Fruit fly (Drosophila melanogaster) whole organism, embryonic: ENCODE measurements around the gene CG10177.
A peak's percentile ranks its signal among the peaks of the same experiment; 100 is the strongest.

Source experiments
- Atf3 ChIP-seq: fragments of 200-800 bp; sonication (Bioruptor generic); optimal IDR thresholded peaks from 3 replicates; lab custom pipeline; 2016; ENCODE audit warnings: missing biosample characterization, missing genetic modification characterization
- CG10543 ChIP-seq: fragments of 200-800 bp; sonication (Bioruptor generic); optimal IDR thresholded peaks from 3 replicates; lab custom pipeline; 2017; ENCODE audit warnings: missing biosample characterization, mild to moderate bottlenecking, missing genetic modification characterization, moderate library complexity
- CG12299 ChIP-seq: fragments of 200-800 bp; sonication (Bioruptor generic); optimal IDR thresholded peaks from 2 replicates; lab custom pipeline; 2018; ENCODE audit warnings: missing biosample characterization, mild to moderate bottlenecking, missing genetic modification characterization
- CG12744 ChIP-seq: fragments of 200-800 bp; sonication (Bioruptor generic); optimal IDR thresholded peaks from 2 replicates; lab custom pipeline; 2016; ENCODE audit warnings: missing biosample characterization, missing genetic modification characterization
- CG12769 ChIP-seq: fragments of 200-800 bp; sonication (Bioruptor generic); optimal IDR thresholded peaks from 2 replicates; lab custom pipeline; 2019; ENCODE audit warnings: missing biosample characterization, mild to moderate bottlenecking, missing genetic modification characterization, moderate library complexity
- CG13775 ChIP-seq: fragments of 200-800 bp; sonication (Bioruptor generic); optimal IDR thresholded peaks from 3 replicates; lab custom pipeline; 2017; ENCODE audit warnings: missing biosample characterization, mild to moderate bottlenecking, missing genetic modification characterization
- CG14667 ChIP-seq: fragments of 200-800 bp; sonication (Bioruptor generic); IDR thresholded peaks from 2 replicates; pipeline ENCODE4 v1.3.6; 2022; ENCODE audit warnings: missing biosample characterization, missing genetic modification characterization
- CG15011 ChIP-seq: fragments of 200-800 bp; sonication (Bioruptor generic); optimal IDR thresholded peaks from 3 replicates; lab custom pipeline; 2018; ENCODE audit warnings: missing biosample characterization, mild to moderate bottlenecking, missing genetic modification characterization
- CG15269 ChIP-seq: fragments of 200-800 bp; sonication (Bioruptor generic); optimal IDR thresholded peaks from 2 replicates; lab custom pipeline; 2018; ENCODE audit warnings: missing biosample characterization, mild to moderate bottlenecking, missing genetic modification characterization, moderate library complexity
- CG1603 ChIP-seq: fragments of 200-800 bp; sonication (Bioruptor generic); optimal IDR thresholded peaks from 2 replicates; lab custom pipeline; 2019; ENCODE audit warnings: missing biosample characterization, mild to moderate bottlenecking, missing genetic modification characterization, moderate library complexity
- CG17361 ChIP-seq: fragments of 200-800 bp; sonication (Bioruptor generic); IDR thresholded peaks from 3 replicates; pipeline ENCODE4 v1.3.6; 2022; ENCODE audit warnings: missing biosample characterization, missing genetic modification characterization
- CG2889 ChIP-seq: fragments of 200-800 bp; sonication (Bioruptor generic); IDR thresholded peaks from 3 replicates; pipeline ENCODE4 v1.3.6; 2022; ENCODE audit warnings: missing biosample characterization, missing genetic modification characterization
- CG34422 ChIP-seq: fragments of 200-800 bp; sonication (Bioruptor generic); IDR thresholded peaks from 3 replicates; pipeline ENCODE4 v1.3.6; 2022; ENCODE audit warnings: missing biosample characterization, missing genetic modification characterization
- CG43689 ChIP-seq: fragments of 200-800 bp; sonication (Bioruptor generic); IDR thresholded peaks from 2 replicates; pipeline ENCODE4 v1.3.6; 2022; ENCODE audit warnings: missing biosample characterization, missing genetic modification characterization
- CG5245 ChIP-seq: fragments of 200-800 bp; sonication (Bioruptor generic); optimal IDR thresholded peaks from 3 replicates; lab custom pipeline; 2016; ENCODE audit warnings: missing biosample characterization, missing genetic modification characterization
- CG6765 ChIP-seq: fragments of 200-800 bp; sonication (Bioruptor generic); optimal IDR thresholded peaks from 3 replicates; lab custom pipeline; 2017; ENCODE audit warnings: missing biosample characterization, mild to moderate bottlenecking, missing genetic modification characterization
- CG6791 ChIP-seq: fragments of 200-800 bp; sonication (Bioruptor generic); IDR thresholded peaks from 3 replicates; pipeline ENCODE4 v1.3.6; 2022; ENCODE audit warnings: missing biosample characterization, missing genetic modification characterization; ENCODE audit not compliant: partially characterized antibody
- CG8388 ChIP-seq: fragments of 200-800 bp; sonication (Bioruptor generic); optimal IDR thresholded peaks from 2 replicates; lab custom pipeline; 2019; ENCODE audit warnings: missing biosample characterization, mild to moderate bottlenecking, missing genetic modification characterization, moderate library complexity
- CTCF ChIP-seq: fragments of 200-800 bp; sonication (Bioruptor generic); optimal IDR thresholded peaks from 2 replicates; lab custom pipeline; 2017; ENCODE audit warnings: missing biosample characterization, mild to moderate bottlenecking, missing genetic modification characterization, moderate library complexity
- Deaf1 ChIP-seq: fragments of 200-800 bp; optimal IDR thresholded peaks from 3 replicates; lab custom pipeline; 2019; ENCODE audit warnings: missing biosample characterization, mild to moderate bottlenecking, missing genetic modification characterization, moderate library complexity
- Drgx ChIP-seq: fragments of 200-800 bp; sonication (Bioruptor generic); IDR thresholded peaks from 2 replicates; pipeline ENCODE4 v1.3.6; 2022; ENCODE audit warnings: missing biosample characterization, missing genetic modification characterization
- Ets97D ChIP-seq: fragments of 200-800 bp; sonication (Bioruptor generic); optimal IDR thresholded peaks from 3 replicates; lab custom pipeline; 2016; ENCODE audit warnings: missing biosample characterization, missing genetic modification characterization
- Fer1 ChIP-seq: fragments of 200-800 bp; sonication (Bioruptor generic); optimal IDR thresholded peaks from 2 replicates; lab custom pipeline; 2017; ENCODE audit warnings: missing biosample characterization, mild to moderate bottlenecking, missing genetic modification characterization
- Oli ChIP-seq: fragments of 200-800 bp; sonication (Bioruptor generic); optimal IDR thresholded peaks from 2 replicates; lab custom pipeline; 2018; ENCODE audit warnings: missing biosample characterization, mild to moderate bottlenecking, missing genetic modification characterization, moderate library complexity
- Scr ChIP-seq: fragments of 200-800 bp; sonication (Bioruptor generic); IDR thresholded peaks from 2 replicates; pipeline ENCODE4 v1.3.6; 2022; ENCODE audit warnings: missing biosample characterization, missing genetic modification characterization; ENCODE audit not compliant: partially characterized antibody
- Sox102F ChIP-seq: fragments of 200-800 bp; sonication (Bioruptor generic); optimal IDR thresholded peaks from 2 replicates; lab custom pipeline; 2018; ENCODE audit warnings: missing biosample characterization, mild to moderate bottlenecking, missing genetic modification characterization, moderate library complexity
- abd-A ChIP-seq: fragments of 200-800 bp; sonication (Bioruptor generic); optimal IDR thresholded peaks from 3 replicates; lab custom pipeline; 2019; ENCODE audit warnings: missing biosample characterization, mild to moderate bottlenecking, missing genetic modification characterization, moderate library complexity
- ap ChIP-seq: fragments of 200-800 bp; sonication (Bioruptor generic); IDR thresholded peaks from 2 replicates; pipeline ENCODE4 v1.3.6; 2022; ENCODE audit warnings: missing biosample characterization, missing genetic modification characterization
- bcd ChIP-seq: fragments of 200-800 bp; sonication (Bioruptor generic); optimal IDR thresholded peaks from 2 replicates; lab custom pipeline; 2017; ENCODE audit warnings: missing biosample characterization, mild to moderate bottlenecking, missing genetic modification characterization
- bowl ChIP-seq: fragments of 200-800 bp; sonication (Bioruptor generic); IDR thresholded peaks from 2 replicates; pipeline ENCODE4 v1.3.6; 2022; ENCODE audit warnings: missing biosample characterization, missing genetic modification characterization
- br ChIP-seq: fragments of >200 bp; optimal IDR thresholded peaks from 2 replicates; lab custom pipeline; 2017
- chm ChIP-seq: fragments of 200-800 bp; sonication (Bioruptor generic); IDR thresholded peaks from 2 replicates; pipeline ENCODE4 v1.3.6; 2022; ENCODE audit warnings: missing biosample characterization, missing genetic modification characterization
- chn ChIP-seq: fragments of 200-800 bp; sonication (Bioruptor generic); optimal IDR thresholded peaks from 2 replicates; lab custom pipeline; 2016; ENCODE audit warnings: missing biosample characterization, missing genetic modification characterization
- ci ChIP-seq: fragments of 200-800 bp; sonication (Bioruptor generic); IDR thresholded peaks from 3 replicates; pipeline ENCODE4 v1.3.6; 2022; ENCODE audit warnings: missing biosample characterization, missing genetic modification characterization
- dimm ChIP-seq: fragments of 200-800 bp; sonication (Bioruptor generic); IDR thresholded peaks from 2 replicates; pipeline ENCODE4 v1.3.6; 2022; ENCODE audit warnings: missing biosample characterization, missing genetic modification characterization
- gce ChIP-seq: fragments of 200-800 bp; sonication (Bioruptor generic); IDR thresholded peaks from 3 replicates; pipeline ENCODE4 v1.3.6; 2022; ENCODE audit warnings: missing biosample characterization, missing genetic modification characterization
- gsb-n ChIP-seq: fragments of 200-800 bp; sonication (Bioruptor generic); optimal IDR thresholded peaks from 3 replicates; lab custom pipeline; 2018; ENCODE audit warnings: missing biosample characterization, mild to moderate bottlenecking, missing genetic modification characterization
- hth ChIP-seq: fragments of >200 bp; optimal IDR thresholded peaks from 2 replicates; lab custom pipeline; 2017; ENCODE audit warnings: inconsistent platforms
- ken ChIP-seq: fragments of 200-800 bp; sonication (Bioruptor generic); IDR thresholded peaks from 3 replicates; pipeline ENCODE4 v1.3.6; 2022; ENCODE audit warnings: missing biosample characterization, missing genetic modification characterization
- nom ChIP-seq: fragments of 200-800 bp; sonication (Bioruptor generic); optimal IDR thresholded peaks from 2 replicates; lab custom pipeline; 2017; ENCODE audit warnings: missing biosample characterization, missing genetic modification characterization, mild to moderate bottlenecking, moderate library complexity, missing genetic modification reagents
- pita ChIP-seq: fragments of 200-800 bp; sonication (Bioruptor generic); optimal IDR thresholded peaks from 2 replicates; lab custom pipeline; 2017; ENCODE audit warnings: missing biosample characterization, mild to moderate bottlenecking, missing genetic modification characterization
- row ChIP-seq: fragments of 200-800 bp; sonication (Bioruptor generic); IDR thresholded peaks from 3 replicates; pipeline ENCODE4 v1.3.6; 2022; ENCODE audit warnings: missing biosample characterization, missing genetic modification characterization
- scrt ChIP-seq: fragments of 200-800 bp; sonication (Bioruptor generic); optimal IDR thresholded peaks from 2 replicates; lab custom pipeline; 2018; ENCODE audit warnings: missing biosample characterization, mild to moderate bottlenecking, missing genetic modification characterization, moderate library complexity
- sens ChIP-seq: fragments of 200-800 bp; sonication (Bioruptor generic); peaks from one replicate; lab custom pipeline; 2016; ENCODE audit warnings: missing biosample characterization, missing genetic modification characterization
- stwl ChIP-seq: fragments of 200-800 bp; sonication (Bioruptor generic); optimal IDR thresholded peaks from 3 replicates; lab custom pipeline; 2018; ENCODE audit warnings: missing biosample characterization, mild to moderate bottlenecking, missing genetic modification characterization, moderate library complexity
- tna ChIP-seq: fragments of 200-800 bp; sonication (Bioruptor generic); IDR thresholded peaks from 2 replicates; pipeline ENCODE4 v1.3.6; 2022; ENCODE audit warnings: missing biosample characterization, missing genetic modification characterization; ENCODE audit not compliant: partially characterized antibody
- trem ChIP-seq: fragments of 200-800 bp; optimal IDR thresholded peaks from 3 replicates; lab custom pipeline; 2019; ENCODE audit warnings: missing biosample characterization, mild to moderate bottlenecking, missing genetic modification characterization, moderate library complexity
- trh ChIP-seq: fragments of 200-800 bp; sonication (Bioruptor generic); optimal IDR thresholded peaks from 2 replicates; lab custom pipeline; 2016; ENCODE audit warnings: missing biosample characterization, missing genetic modification characterization
- vnd ChIP-seq: fragments of 200-800 bp; sonication (Bioruptor generic); IDR thresholded peaks from 3 replicates; pipeline ENCODE4 v1.3.6; 2022; ENCODE audit warnings: missing biosample characterization, missing genetic modification characterization; ENCODE audit not compliant: partially characterized antibody
- vvl ChIP-seq: fragments of 200-800 bp; sonication (Bioruptor generic); IDR thresholded peaks from 2 replicates; pipeline ENCODE4 v1.3.6; 2022; ENCODE audit warnings: missing biosample characterization, missing genetic modification characterization

The CG10177 gene

dm6 chr3R:23530886-23531285 is 9.5 kb upstream of the CG10177 start, which contains the start of gene CG10175:
Gene CG10175 (minus strand): TSS chr3R:23530986.
- TF ChIP-seq bowl (GFP tag; lab: Robert Waterston, UW) (0 out of 2 replicates have a peak, but pooled peaks have one; percentile 24), Oli (tag; lab: Kevin White, UChicago) (no peak), stwl (tag; lab: Kevin White, UChicago) (no peak), CG34422 (GFP tag; lab: Robert Waterston, UW) (0 out of 3 replicates have a peak, but pooled peaks have one; percentile 26), dimm (no peak), vvl (GFP tag; lab: Robert Waterston, UW) (peak; percentile 30; the same call in 1 of the 2 replicates), Ets97D (GFP tag; lab: Kevin White, UChicago) (no peak), CG12769 (tag; lab: Kevin White, UChicago) (peak; percentile 18), Deaf1 (tag; lab: Kevin White, UChicago) (peak; percentile 34), trh (GFP tag; lab: Kevin White, UChicago) (no peak), CG6765 (no peak), gsb-n (peak; percentile 5), ci (GFP tag; lab: Robert Waterston, UW) (peak; percentile 57), CG13775 (GFP tag; lab: Kevin White, UChicago) (no peak), ken (peak; percentile 22; the same call in 1 of the 3 replicates), sens (GFP tag; lab: Kevin White, UChicago) (peak; percentile 18), ap (GFP tag; lab: Robert Waterston, UW) (0 out of 2 replicates have a peak, but pooled peaks have one; percentile 12)

- TF ChIP-seq chn (GFP tag; lab: Kevin White, UChicago) (no peak), Drgx (GFP tag; lab: Robert Waterston, UW) (peak; percentile 67), Sox102F (GFP tag; lab: Kevin White, UChicago) (peak; percentile 31), tna (GFP tag; lab: Robert Waterston, UW) (no peak), row (GFP tag; lab: Robert Waterston, UW) (0 out of 3 replicates have a peak, but pooled peaks have one; percentile 15), CG1603 (tag; lab: Kevin White, UChicago) (peak; percentile 12), CG8388 (GFP tag; lab: Kevin White, UChicago) (peak; percentile 44)
Observed at dm6 chr3R:23527396-23527795, 6.0 kb upstream of the CG10177 start.

dm6 chr3R:23526069-23526468 is 4.7 kb upstream of the CG10177 start:
- TF ChIP-seq CG12299 (tag; lab: Kevin White, UChicago) (no peak), hth (lab: Kevin White, UChicago) (no peak), CG12744 (no peak), CG10543 (no peak), Scr (GFP tag; lab: Robert Waterston, UW) (no peak), CG43689 (no peak), CG15269 (peak; percentile 65), gce (GFP tag; lab: Robert Waterston, UW) (no peak), scrt (GFP tag; lab: Kevin White, UChicago) (no peak), trem (no peak), Atf3 (GFP tag; lab: Kevin White, UChicago) (no peak), CG6791 (GFP tag; lab: Robert Waterston, UW) (no peak), CTCF (GFP tag; lab: Kevin White, UChicago) (no peak), CG2889 (GFP tag; lab: Robert Waterston, UW) (no peak), CG5245 (GFP tag; lab: Kevin White, UChicago) (no peak), br (lab: Kevin White, UChicago) (no peak), chm (no peak; the same call in 1 of the 2 replicates), CG14667 (GFP tag; lab: Robert Waterston, UW) (no peak), bcd (GFP tag; lab: Kevin White, UChicago) (no peak), Fer1 (no peak), vnd (GFP tag; lab: Robert Waterston, UW) (no peak), CG17361 (GFP tag; lab: Robert Waterston, UW) (no peak), pita (no peak), nom (no peak), row (GFP tag; lab: Robert Waterston, UW) (peak; percentile 66), CG15011 (GFP tag; lab: Kevin White, UChicago) (no peak), abd-A (tag; lab: Kevin White, UChicago) (no peak)
